Fruit fly (Drosophila melanogaster) whole organism, prepupa: Measurements from ENCODE around the gene Hsp70Ab.
A peak's percentile ranks its signal among the peaks of the same experiment; 100 is the strongest.

Experiments
- Blimp-1 ChIP-seq: fragments of 200-800 bp; sonication (Bioruptor generic); optimal IDR thresholded peaks from 3 replicates; lab custom pipeline; 2017; ENCODE audit warnings: missing biosample characterization, missing genetic modification characterization, mild to moderate bottlenecking, moderate library complexity, missing genetic modification reagents
- CG10669 ChIP-seq: fragments of 200-800 bp; sonication (Bioruptor generic); optimal IDR thresholded peaks from 3 replicates; lab custom pipeline; 2018; ENCODE audit warnings: missing biosample characterization, mild to moderate bottlenecking, missing genetic modification characterization, moderate library complexity
- CG11294 ChIP-seq: fragments of 200-800 bp; sonication (Bioruptor generic); IDR thresholded peaks from 2 replicates; pipeline ENCODE4 v1.3.6; 2022; ENCODE audit warnings: missing biosample characterization, missing genetic modification characterization
- CG11762 ChIP-seq: fragments of 200-800 bp; sonication (Bioruptor generic); optimal IDR thresholded peaks from 3 replicates; lab custom pipeline; 2016; ENCODE audit warnings: missing biosample characterization, missing genetic modification characterization; ENCODE audit not compliant: insufficient read depth
- CG11902 ChIP-seq: fragments of 200-800 bp; sonication (Bioruptor generic); optimal IDR thresholded peaks from 3 replicates; lab custom pipeline; 2016; ENCODE audit warnings: missing biosample characterization, missing genetic modification characterization
- CG1621 ChIP-seq: fragments of 200-800 bp; sonication (Bioruptor generic); optimal IDR thresholded peaks from 3 replicates; lab custom pipeline; 2018; ENCODE audit warnings: missing biosample characterization, mild to moderate bottlenecking, missing genetic modification characterization
- CG16779 ChIP-seq: fragments of 200-800 bp; sonication (Bioruptor generic); optimal IDR thresholded peaks from 3 replicates; lab custom pipeline; 2017; ENCODE audit warnings: missing biosample characterization, mild to moderate bottlenecking, missing genetic modification characterization
- CG3032 ChIP-seq: fragments of 200-800 bp; optimal IDR thresholded peaks from 2 replicates; lab custom pipeline; 2019; ENCODE audit warnings: missing biosample characterization, mild to moderate bottlenecking, missing genetic modification characterization, moderate library complexity
- CG31627 ChIP-seq: fragments of 200-800 bp; sonication (Bioruptor generic); optimal IDR thresholded peaks from 3 replicates; lab custom pipeline; 2016; ENCODE audit warnings: missing biosample characterization, missing genetic modification characterization
- CG32006 ChIP-seq: fragments of 200-800 bp; sonication (Bioruptor generic); optimal IDR thresholded peaks from 3 replicates; lab custom pipeline; 2017; ENCODE audit warnings: missing biosample characterization, mild to moderate bottlenecking, missing genetic modification characterization
- CG34406 ChIP-seq: fragments of 200-800 bp; sonication (Bioruptor generic); optimal IDR thresholded peaks from 3 replicates; lab custom pipeline; 2016; ENCODE audit warnings: missing biosample characterization, missing genetic modification characterization
- CG3919 ChIP-seq: fragments of 200-800 bp; sonication (Bioruptor generic); optimal IDR thresholded peaks from 3 replicates; lab custom pipeline; 2016; ENCODE audit warnings: missing biosample characterization, missing genetic modification characterization
- CG4318 ChIP-seq: fragments of 200-800 bp; sonication (Bioruptor generic); optimal IDR thresholded peaks from 3 replicates; lab custom pipeline; 2017; ENCODE audit warnings: missing biosample characterization, mild to moderate bottlenecking, missing genetic modification characterization
- CG6276 ChIP-seq: fragments of 200-800 bp; sonication (Bioruptor generic); optimal IDR thresholded peaks from 2 replicates; lab custom pipeline; 2017; ENCODE audit warnings: missing biosample characterization, mild to moderate bottlenecking, missing genetic modification characterization
- CG6792 ChIP-seq: fragments of 200-800 bp; sonication (Bioruptor generic); optimal IDR thresholded peaks from 3 replicates; lab custom pipeline; 2016; ENCODE audit warnings: missing biosample characterization, missing genetic modification characterization
- CG6808 ChIP-seq: fragments of 200-800 bp; sonication (Bioruptor generic); optimal IDR thresholded peaks from 3 replicates; lab custom pipeline; 2017; ENCODE audit warnings: missing biosample characterization, missing genetic modification characterization, mild to moderate bottlenecking, moderate library complexity, missing genetic modification reagents
- CG7368 ChIP-seq: fragments of 200-800 bp; sonication (Bioruptor generic); optimal IDR thresholded peaks from 3 replicates; lab custom pipeline; 2016; ENCODE audit warnings: missing biosample characterization, missing genetic modification characterization
- CG8119 ChIP-seq: fragments of 200-800 bp; sonication (Bioruptor generic); IDR thresholded peaks from 3 replicates; pipeline ENCODE4 v1.3.6; 2022; ENCODE audit warnings: missing biosample characterization, missing genetic modification characterization
- CG9139 ChIP-seq: fragments of 200-800 bp; sonication (Bioruptor generic); optimal IDR thresholded peaks from 3 replicates; lab custom pipeline; 2017; ENCODE audit warnings: missing biosample characterization, mild to moderate bottlenecking, missing genetic modification characterization
- Eip75B ChIP-seq: fragments of 200-800 bp; sonication (Bioruptor generic); optimal IDR thresholded peaks from 3 replicates; lab custom pipeline; 2016; ENCODE audit warnings: missing biosample characterization, missing genetic modification characterization
- Eip78C ChIP-seq: fragments of 200-800 bp; sonication (Bioruptor generic); peaks from one replicate; lab custom pipeline; 2016; ENCODE audit warnings: missing biosample characterization, missing genetic modification characterization
- Eip93F ChIP-seq: fragments of 200-800 bp; sonication (Bioruptor generic); optimal IDR thresholded peaks from 2 replicates; lab custom pipeline; 2016; ENCODE audit warnings: missing biosample characterization, mild to moderate bottlenecking, missing genetic modification characterization
- Ets21C ChIP-seq: fragments of 200-800 bp; sonication (Bioruptor generic); optimal IDR thresholded peaks from 3 replicates; lab custom pipeline; 2016; ENCODE audit warnings: missing biosample characterization, missing genetic modification characterization
- Ets96B ChIP-seq: fragments of 200-800 bp; optimal IDR thresholded peaks from 2 replicates; lab custom pipeline; 2019; ENCODE audit warnings: missing biosample characterization, mild to moderate bottlenecking, missing genetic modification characterization, moderate library complexity
- Gug ChIP-seq: fragments of 200-800 bp; sonication (Bioruptor generic); IDR thresholded peaks from 2 replicates; pipeline ENCODE4 v1.3.6; 2022; ENCODE audit warnings: missing biosample characterization, missing genetic modification characterization
- Hr38 ChIP-seq: sonication (Bioruptor generic); optimal IDR thresholded peaks from 2 replicates; lab custom pipeline; 2016; ENCODE audit warnings: missing biosample characterization, missing genetic modification characterization
- Hr39 ChIP-seq: fragments of 200-800 bp; sonication (Bioruptor generic); optimal IDR thresholded peaks from 2 replicates; lab custom pipeline; 2016; ENCODE audit warnings: missing biosample characterization, missing genetic modification characterization
- Hr4 ChIP-seq: fragments of 200-800 bp; sonication (Bioruptor generic); optimal IDR thresholded peaks from 3 replicates; lab custom pipeline; 2016; ENCODE audit warnings: missing biosample characterization, missing genetic modification characterization
- Lpt ChIP-seq: fragments of 200-800 bp; sonication (Bioruptor generic); optimal IDR thresholded peaks from 3 replicates; lab custom pipeline; 2016; ENCODE audit warnings: missing biosample characterization, missing genetic modification characterization
- Met ChIP-seq: fragments of 200-800 bp; sonication (Bioruptor generic); optimal IDR thresholded peaks from 3 replicates; lab custom pipeline; 2016; ENCODE audit warnings: missing biosample characterization, missing genetic modification characterization
- Sox102F ChIP-seq: fragments of 200-800 bp; sonication (Bioruptor generic); optimal IDR thresholded peaks from 2 replicates; lab custom pipeline; 2016; ENCODE audit warnings: missing biosample characterization, mild to moderate bottlenecking, missing genetic modification characterization
- achi ChIP-seq: fragments of 200-800 bp; sonication (Bioruptor generic); optimal IDR thresholded peaks from 3 replicates; lab custom pipeline; 2016; ENCODE audit warnings: missing biosample characterization, missing genetic modification characterization
- acj6 ChIP-seq: fragments of 200-800 bp; sonication (Bioruptor generic); optimal IDR thresholded peaks from 3 replicates; lab custom pipeline; 2016; ENCODE audit warnings: missing biosample characterization, missing genetic modification characterization
- cyc ChIP-seq: fragments of 200-800 bp; sonication (Bioruptor generic); optimal IDR thresholded peaks from 3 replicates; lab custom pipeline; 2016; ENCODE audit warnings: missing biosample characterization, missing genetic modification characterization
- eg ChIP-seq: fragments of 200-800 bp; sonication (Bioruptor generic); IDR thresholded peaks from 3 replicates; pipeline ENCODE4 v1.3.6; 2022; ENCODE audit warnings: missing biosample characterization, missing genetic modification characterization
- esn ChIP-seq: fragments of 200-800 bp; sonication (Bioruptor generic); optimal IDR thresholded peaks from 2 replicates; lab custom pipeline; 2016; ENCODE audit warnings: missing biosample characterization, mild to moderate bottlenecking, missing genetic modification characterization, moderate library complexity
- fd59A ChIP-seq: fragments of 200-800 bp; sonication (Bioruptor generic); optimal IDR thresholded peaks from 2 replicates; lab custom pipeline; 2017; ENCODE audit warnings: missing biosample characterization, mild to moderate bottlenecking, missing genetic modification characterization, missing genetic modification reagents
- fd85E ChIP-seq: fragments of 200-800 bp; sonication (Bioruptor generic); optimal IDR thresholded peaks from 3 replicates; lab custom pipeline; 2016; ENCODE audit warnings: missing biosample characterization, missing genetic modification characterization
- lz ChIP-seq: fragments of 200-800 bp; sonication (Bioruptor generic); optimal IDR thresholded peaks from 3 replicates; lab custom pipeline; 2016; ENCODE audit warnings: missing biosample characterization, missing genetic modification characterization
- pdm3 ChIP-seq: fragments of 200-800 bp; sonication (Bioruptor generic); optimal IDR thresholded peaks from 3 replicates; lab custom pipeline; 2016; ENCODE audit warnings: missing biosample characterization, missing genetic modification characterization
- salr ChIP-seq, 2 experiments: fragments of 200-800 bp; sonication (Bioruptor generic); optimal IDR thresholded peaks; 3 replicates each; lab custom pipeline; 2016 to 2018; ENCODE audit warnings: missing biosample characterization in 2 of 2, missing genetic modification characterization in 2 of 2, mild to moderate bottlenecking in 1 of 2
- spab ChIP-seq: fragments of 200-800 bp; sonication (Bioruptor generic); optimal IDR thresholded peaks from 2 replicates; lab custom pipeline; 2017; ENCODE audit warnings: missing biosample characterization, mild to moderate bottlenecking, missing genetic modification characterization, missing genetic modification reagents
- svp ChIP-seq: fragments of 200-800 bp; sonication (Bioruptor generic); peaks from one replicate; lab custom pipeline; 2016; ENCODE audit warnings: missing biosample characterization, missing genetic modification characterization
- vri ChIP-seq: fragments of 200-800 bp; sonication (Bioruptor generic); optimal IDR thresholded peaks from 3 replicates; lab custom pipeline; 2016; ENCODE audit warnings: missing biosample characterization, mild to moderate bottlenecking, missing genetic modification characterization

Gene Hsp70Ab

dm6 chr3R:11937427-11938114 is 20.8 kb upstream of the Hsp70Ab start (continued):
- TF ChIP-seq CG1621 (tag; lab: Kevin White, UChicago) (no peak), CG31627 (GFP tag; lab: Kevin White, UChicago) (peak; percentile 34), CG32006 (peak; percentile 60), svp (peak; percentile 80), Hr4 (GFP tag; lab: Kevin White, UChicago) (peak; percentile 50), Gug (GFP tag; lab: Robert Waterston, UW) (peak; percentile 55; the same call in 1 of the 2 replicates), cyc (GFP tag; lab: Kevin White, UChicago) (peak; percentile 64), CG11762 (GFP tag; lab: Kevin White, UChicago) (peak; percentile 37), Sox102F (GFP tag; lab: Kevin White, UChicago) (peak; percentile 26), CG11902 (GFP tag; lab: Kevin White, UChicago) (peak; percentile 35), vri (GFP tag; lab: Kevin White, UChicago) (peak; percentile 21), Ets96B (tag; lab: Kevin White, UChicago) (peak; percentile 24), acj6 (GFP tag; lab: Kevin White, UChicago) (peak; percentile 42), CG8119 (GFP tag; lab: Robert Waterston, UW) (peak; percentile 68), Hr39 (GFP tag; lab: Kevin White, UChicago) (peak; percentile 43), CG34406 (peak; percentile 32), CG16779 (tag; lab: Kevin White, UChicago) (no peak), esn (GFP tag; lab: Kevin White, UChicago) (peak; percentile 56), lz (peak; percentile 48), Eip93F (no peak), Blimp-1 (GFP tag; lab: Kevin White, UChicago) (no peak), CG6792 (peak; percentile 38), CG7368 (peak; percentile 40), Lpt (GFP tag; lab: Kevin White, UChicago) (peak; percentile 45)

dm6 chr3R:11941116-11941515 is 17.2 kb upstream of the Hsp70Ab start:
- peak; percentile 45 for TF ChIP-seq Blimp-1 (GFP tag; lab: Kevin White, UChicago)
- TF ChIP-seq Eip78C: peak; percentile 39
- no peak for TF ChIP-seq acj6 (GFP tag; lab: Kevin White, UChicago)
- TF ChIP-seq CG10669 (GFP tag; lab: Kevin White, UChicago): no peak

DNA sequence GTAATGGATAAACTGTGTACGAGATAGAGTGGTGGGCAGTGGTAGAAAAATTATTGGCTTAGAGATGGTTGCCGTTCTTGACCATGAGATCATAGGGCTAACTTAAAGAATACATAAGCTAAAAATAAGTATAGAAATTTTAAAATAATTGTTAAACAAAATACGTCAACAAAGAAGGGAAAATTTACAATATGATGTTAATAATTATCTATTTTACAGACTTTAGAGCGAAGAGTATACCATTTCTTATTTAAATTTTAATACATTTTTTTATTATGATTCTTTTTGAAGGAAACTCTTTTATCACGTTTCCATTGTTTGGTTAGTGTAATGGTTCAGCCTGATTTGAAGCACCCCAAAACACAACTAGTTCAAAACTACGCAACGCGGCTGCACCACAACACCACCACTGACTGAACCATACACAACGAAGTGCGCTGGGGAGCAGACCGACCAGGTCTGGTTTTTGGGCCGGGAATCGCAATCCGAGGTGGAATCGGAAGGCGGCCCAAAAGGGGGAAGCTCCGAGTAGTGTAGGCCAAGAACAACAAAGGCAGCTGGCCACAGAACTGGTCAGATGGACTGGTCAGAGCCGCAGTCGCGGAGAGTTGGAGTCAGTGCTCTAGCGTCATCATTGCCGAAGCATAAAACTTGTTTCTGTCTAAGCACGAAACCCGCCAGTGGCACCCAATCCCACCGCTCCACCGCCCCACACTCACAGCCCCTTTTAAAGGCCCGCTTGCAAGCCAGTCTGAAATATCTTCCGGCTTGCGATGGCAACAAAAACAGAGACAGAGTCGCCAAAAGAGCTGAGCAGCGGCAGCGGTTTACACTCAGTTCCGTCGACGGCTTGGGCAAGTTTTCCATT is 12.7 kb upstream of the Hsp70Ab start:
- TF ChIP-seq CG11294 (GFP tag; lab: Robert Waterston, UW) (no peak), CG6808 (GFP tag; lab: Kevin White, UChicago) (peak; percentile 24), CG6276 (GFP tag; lab: Kevin White, UChicago) (peak; percentile 39), lz (no peak), eg (GFP tag; lab: Robert Waterston, UW) (no peak), Hr38 (GFP tag; lab: Kevin White, UChicago) (no peak), Ets21C (GFP tag; lab: Kevin White, UChicago) (no peak), Hr39 (GFP tag; lab: Kevin White, UChicago) (no peak), pdm3 (GFP tag; lab: Kevin White, UChicago) (peak; percentile 6), cyc (GFP tag; lab: Kevin White, UChicago) (no peak), acj6 (GFP tag; lab: Kevin White, UChicago) (peak; percentile 7), esn (GFP tag; lab: Kevin White, UChicago) (no peak), Eip78C (peak; percentile 80), Met (GFP tag; lab: Kevin White, UChicago) (no peak), Ets96B (tag; lab: Kevin White, UChicago) (peak; percentile 14), CG34406 (no peak), Eip75B (GFP tag; lab: Kevin White, UChicago) (no peak), Gug (GFP tag; lab: Robert Waterston, UW) (0 out of 2 replicates have a peak, but pooled peaks have one; percentile 14), fd85E (GFP tag; lab: Kevin White, UChicago) (no peak), CG9139 (no peak), salr (GFP tag; optimal IDR thresholded peaks at IDR 0.05; lab: Kevin White, UChicago) (peak in 1 of 2 experiments; percentile 53), svp (no peak), CG3032 (tag; lab: Kevin White, UChicago) (peak; percentile 36), CG4318 (GFP tag; lab: Kevin White, UChicago) (peak; percentile 21), fd59A (GFP tag; lab: Kevin White, UChicago) (no peak), CG3919 (no peak), spab (no peak), Sox102F (GFP tag; lab: Kevin White, UChicago) (no peak), achi (GFP tag; lab: Kevin White, UChicago) (peak; percentile 45)
